Worm (Caenorhabditis elegans) whole organism, early embryonic: ENCODE data around the gene F52D1.2.
A peak's percentile ranks its signal among the peaks of the same experiment; 100 is the strongest.

Experiments
- B0310.2 ChIP-seq: sonication (generic microtip); optimal IDR thresholded peaks from 2 replicates; lab custom pipeline; 2016; ENCODE audit warnings: mild to moderate bottlenecking, missing genetic modification characterization, missing compliant biosample characterization
- F13C5.2 ChIP-seq: sonication (generic microtip); optimal IDR thresholded peaks from 2 replicates; lab custom pipeline; 2017; ENCODE audit warnings: mild to moderate bottlenecking, missing genetic modification characterization, inconsistent platforms, missing compliant biosample characterization
- aly-1 ChIP-seq: sonication (generic microtip); optimal IDR thresholded peaks from 2 replicates; lab custom pipeline; 2016; ENCODE audit warnings: missing genetic modification characterization, missing compliant biosample characterization
- ama-1 ChIP-seq: fragments of 150-350 bp; optimal IDR thresholded peaks from 2 replicates; lab custom pipeline; 2014
- ceh-13 ChIP-seq: fragments of 200-800 bp; sonication (Bioruptor generic); optimal IDR thresholded peaks from 2 replicates; lab custom pipeline; 2018; ENCODE audit warnings: mild to moderate bottlenecking, missing genetic modification characterization, missing compliant biosample characterization
- ceh-36 ChIP-seq: sonication (generic microtip); optimal IDR thresholded peaks from 2 replicates; lab custom pipeline; 2016; ENCODE audit warnings: missing genetic modification characterization, inconsistent platforms, missing compliant biosample characterization
- ets-7 ChIP-seq: sonication (generic microtip); optimal IDR thresholded peaks from 2 replicates; lab custom pipeline; 2016; ENCODE audit warnings: missing genotype, missing genetic modification characterization, missing compliant biosample characterization
- flt-1 ChIP-seq: fragments of 200-800 bp; sonication (Bioruptor generic); IDR thresholded peaks from 2 replicates; pipeline ENCODE4 v1.3.6; 2022; ENCODE audit warnings: missing genetic modification characterization, missing compliant biosample characterization
- hmbx-1 ChIP-seq: sonication (generic microtip); optimal IDR thresholded peaks from 2 replicates; lab custom pipeline; 2016; ENCODE audit warnings: mild to moderate bottlenecking, missing genetic modification characterization, missing compliant biosample characterization
- hmg-4 ChIP-seq: fragments of 200-800 bp; sonication (Bioruptor generic); optimal IDR thresholded peaks from 2 replicates; lab custom pipeline; 2018; ENCODE audit warnings: mild to moderate bottlenecking, missing genetic modification characterization, missing compliant biosample characterization
- hnd-1 ChIP-seq: sonication (generic microtip); optimal IDR thresholded peaks from 2 replicates; lab custom pipeline; 2016; ENCODE audit warnings: missing genetic modification characterization, missing compliant biosample characterization
- pes-1 ChIP-seq: fragments of 200-800 bp; sonication (Bioruptor generic); IDR thresholded peaks from 2 replicates; pipeline ENCODE4 v1.3.6; 2022; ENCODE audit warnings: missing genetic modification reagents, missing genetic modification characterization, missing compliant biosample characterization
- scrt-1 ChIP-seq: fragments of 200-800 bp; sonication (Bioruptor generic); IDR thresholded peaks from 2 replicates; pipeline ENCODE4 v1.3.6; 2022; ENCODE audit warnings: missing genetic modification characterization, missing compliant biosample characterization
- sea-1 ChIP-seq: fragments of 200-800 bp; sonication (Bioruptor generic); conservative IDR thresholded peaks from 2 replicates; pipeline ENCODE4 v1.3.6; 2022; ENCODE audit warnings: missing genetic modification characterization, missing compliant biosample characterization
- tbx-11 ChIP-seq: fragments of 200-800 bp; sonication (Bioruptor generic); IDR thresholded peaks from 2 replicates; pipeline ENCODE4 v1.3.6; 2022; ENCODE audit warnings: missing genetic modification characterization, missing compliant biosample characterization
- tbx-37 ChIP-seq: fragments of 200-800 bp; sonication (Bioruptor generic); conservative IDR thresholded peaks from 2 replicates; pipeline ENCODE4 v1.3.6; 2022; ENCODE audit warnings: missing genetic modification reagents, missing genetic modification characterization, missing compliant biosample characterization
- tra-4 ChIP-seq: sonication (generic microtip); optimal IDR thresholded peaks from 2 replicates; lab custom pipeline; 2017; ENCODE audit warnings: missing genetic modification characterization, missing compliant biosample characterization

The F52D1.2 gene

DNA sequence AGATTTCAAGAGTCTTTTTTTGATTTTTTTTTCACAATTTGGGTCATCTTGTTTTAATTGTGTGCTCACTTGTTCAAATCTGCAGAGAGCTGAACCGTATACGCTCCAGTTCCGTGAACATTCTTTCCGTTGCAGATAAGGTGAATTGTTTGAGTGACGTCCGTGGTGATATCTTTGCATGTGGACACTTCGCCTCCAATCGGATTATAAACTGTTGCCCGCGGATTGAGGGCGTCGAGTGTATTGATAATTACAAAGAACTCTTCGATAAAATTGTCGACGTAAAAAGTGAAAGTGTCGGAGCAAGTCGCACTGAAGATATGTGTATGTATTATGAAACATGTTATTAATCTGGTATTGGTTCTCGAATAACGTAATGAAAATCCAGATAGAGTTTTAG, 26.3 kb downstream of the F52D1.2 start:
- TF ChIP-seq sea-1 (GFP tag; lab: Robert Waterston, UW), result no peak
- TF ChIP-seq ama-1, result no peak
- TF ChIP-seq ceh-36 (tag; lab: Kevin White, UChicago), result no peak
- no peak for TF ChIP-seq ets-7 (tag; lab: Kevin White, UChicago)
- no peak for TF ChIP-seq hmg-4
- TF ChIP-seq aly-1 (tag; lab: Kevin White, UChicago), result no peak
- TF ChIP-seq flt-1, result no peak
- TF ChIP-seq tbx-37, result no peak
- no peak for TF ChIP-seq hmbx-1 (tag; lab: Kevin White, UChicago)
- no peak for TF ChIP-seq pes-1 (GFP tag; lab: Robert Waterston, UW)
- TF ChIP-seq B0310.2 (tag; lab: Kevin White, UChicago), result no peak
- no peak for TF ChIP-seq ceh-13 (GFP tag; lab: Kevin White, UChicago)
- TF ChIP-seq tra-4 (tag; lab: Kevin White, UChicago), result no peak
- TF ChIP-seq hnd-1 (tag; lab: Kevin White, UChicago), result no peak
- TF ChIP-seq scrt-1, result no peak
- TF ChIP-seq tbx-11 (GFP tag; lab: Robert Waterston, UW), result no peak
- TF ChIP-seq F13C5.2 (tag; lab: Kevin White, UChicago), result no peak

DNA sequence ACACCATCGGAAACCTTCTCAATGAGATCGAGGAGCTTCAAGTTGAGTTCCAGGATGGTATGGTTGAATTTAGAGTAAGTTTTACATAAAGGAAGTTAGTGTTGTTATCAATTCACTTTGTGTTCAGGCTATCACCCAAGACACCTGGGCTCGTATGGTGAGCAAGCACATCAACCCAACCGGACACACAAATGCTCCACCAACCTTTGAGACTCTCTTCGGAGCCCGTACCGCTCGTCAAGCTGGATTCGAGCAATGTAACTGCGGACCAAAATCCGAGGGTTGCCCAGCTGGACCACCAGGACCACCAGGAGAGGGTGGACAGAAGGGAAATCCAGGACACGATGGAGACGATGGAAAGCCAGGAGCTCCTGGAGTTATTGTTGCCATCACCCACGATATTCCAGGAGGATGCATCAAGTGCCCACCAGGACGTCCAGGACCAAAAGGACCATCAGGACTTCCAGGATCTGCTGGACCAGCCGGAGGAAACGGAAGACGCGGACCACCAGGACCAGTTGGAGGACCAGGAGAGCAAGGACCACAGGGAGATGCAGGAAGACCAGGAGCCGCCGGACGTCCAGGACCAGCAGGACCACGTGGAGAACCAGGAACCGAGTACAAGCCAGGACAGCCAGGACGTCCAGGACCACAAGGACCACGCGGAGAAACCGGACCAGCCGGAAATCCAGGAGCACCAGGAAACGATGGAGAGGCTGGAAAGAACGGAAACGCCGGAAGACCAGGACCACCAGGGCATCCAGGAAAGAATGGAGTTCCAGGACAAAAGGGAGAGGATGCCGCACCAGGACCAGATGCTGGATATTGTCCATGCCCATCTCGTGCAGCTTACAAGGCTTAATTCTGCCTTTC, 28.0 kb downstream of the F52D1.2 start:
- no peak for TF ChIP-seq F13C5.2 (tag; lab: Kevin White, UChicago)
- TF ChIP-seq scrt-1, result no peak

DNA sequence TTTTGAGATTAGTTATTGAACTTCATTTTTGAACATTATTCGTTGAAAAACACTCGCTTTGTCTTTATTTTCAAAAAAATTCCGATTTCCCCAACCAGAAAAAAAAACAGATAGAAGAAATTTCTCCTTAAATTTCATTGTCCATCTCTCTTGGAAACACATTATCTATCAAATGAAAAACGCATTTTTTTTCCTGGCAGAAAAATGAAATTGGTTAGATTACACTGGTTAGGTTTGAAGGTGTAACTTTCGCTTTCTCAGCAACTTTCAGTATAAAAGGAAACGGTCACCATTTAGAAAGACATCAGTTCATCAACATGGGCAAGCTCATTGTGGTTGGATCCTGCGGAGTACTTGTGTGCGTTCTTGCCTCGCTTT, 28.6 kb downstream of the F52D1.2 start, which contains the start of gene col-19:
col-19 (plus strand) TSS at position 301 of the 378 bp plus-strand sequence.
- TF ChIP-seq ceh-36 (tag; lab: Kevin White, UChicago) (no peak), scrt-1 (no peak), pes-1 (GFP tag; lab: Robert Waterston, UW) (no peak), aly-1 (tag; lab: Kevin White, UChicago) (no peak), ets-7 (tag; lab: Kevin White, UChicago) (no peak), F13C5.2 (tag; lab: Kevin White, UChicago) (no peak), hnd-1 (tag; lab: Kevin White, UChicago) (no peak), tbx-11 (GFP tag; lab: Robert Waterston, UW) (no peak), tbx-37 (no peak), hmg-4 (no peak)

DNA sequence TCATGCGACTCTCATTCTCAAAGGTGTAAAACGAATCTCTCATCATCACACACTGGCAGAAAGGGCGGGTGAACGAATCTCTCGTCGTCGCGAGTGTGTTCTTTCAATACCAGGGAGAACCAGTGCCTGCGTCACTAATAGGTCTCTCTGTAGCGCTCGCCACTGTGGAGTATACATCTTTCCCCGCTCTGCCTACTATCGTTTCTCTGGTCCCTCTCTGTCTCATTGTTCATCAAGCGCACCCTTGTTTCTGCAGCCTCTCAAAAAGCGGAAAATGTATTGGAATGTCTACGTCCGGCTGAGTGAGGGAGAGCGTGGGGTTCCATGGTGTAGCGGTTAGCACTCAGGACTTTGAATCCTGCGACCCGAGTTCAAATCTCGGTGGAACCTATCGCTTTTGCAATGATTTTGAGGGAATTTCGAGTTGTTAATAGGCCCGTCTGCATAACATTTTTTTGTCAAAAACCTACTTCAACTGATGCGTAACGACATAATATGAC, 39.9 kb downstream of the F52D1.2 start:
- TF ChIP-seq aly-1 (tag; lab: Kevin White, UChicago) (peak; percentile 89), tbx-37 (peak; percentile 82), ceh-36 (tag; lab: Kevin White, UChicago) (peak; percentile 80), pes-1 (GFP tag; lab: Robert Waterston, UW) (peak; percentile 93), ets-7 (tag; lab: Kevin White, UChicago) (peak; percentile 85), flt-1 (peak; percentile 91), scrt-1 (peak; percentile 92), F13C5.2 (tag; lab: Kevin White, UChicago) (peak; percentile 96), sea-1 (GFP tag; lab: Robert Waterston, UW) (peak; percentile 92), hnd-1 (tag; lab: Kevin White, UChicago) (peak; percentile 77), hmbx-1 (tag; lab: Kevin White, UChicago) (peak; percentile 71), hmg-4 (peak; percentile 98), tra-4 (tag; lab: Kevin White, UChicago) (peak; percentile 54), B0310.2 (tag; lab: Kevin White, UChicago) (peak; percentile 78), ama-1 (no peak), ceh-13 (GFP tag; lab: Kevin White, UChicago) (peak; percentile 82), tbx-11 (GFP tag; lab: Robert Waterston, UW) (peak; percentile 93)

DNA sequence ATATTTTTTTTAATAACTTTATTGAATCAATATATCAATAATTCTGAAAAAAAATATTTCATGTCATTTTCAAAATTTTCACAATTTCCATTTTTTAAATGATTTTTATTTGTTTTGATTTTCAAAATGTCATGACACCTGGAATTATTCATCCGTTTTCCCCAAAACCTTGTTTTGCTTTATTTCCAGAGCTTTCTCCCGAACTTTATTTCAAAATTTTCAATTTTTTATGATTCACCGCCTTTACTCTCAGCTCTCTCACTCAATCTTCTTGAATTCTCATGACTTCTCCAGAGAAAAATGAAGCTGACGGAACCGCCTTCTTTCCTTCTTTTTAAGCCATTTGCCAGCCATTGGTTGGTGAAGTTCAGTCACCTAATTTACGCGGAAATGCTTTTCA, 45.4 kb downstream of the F52D1.2 start, which contains the start of gene R04A9.1:
R04A9.1 (plus strand) TSS at position 301 of the 400 bp plus-strand sequence.
- TF ChIP-seq B0310.2 (tag; lab: Kevin White, UChicago) (no peak), ceh-13 (GFP tag; lab: Kevin White, UChicago) (no peak), pes-1 (GFP tag; lab: Robert Waterston, UW) (no peak), aly-1 (tag; lab: Kevin White, UChicago) (no peak), ceh-36 (tag; lab: Kevin White, UChicago) (no peak), F13C5.2 (tag; lab: Kevin White, UChicago) (no peak), tbx-11 (GFP tag; lab: Robert Waterston, UW) (no peak)

DNA sequence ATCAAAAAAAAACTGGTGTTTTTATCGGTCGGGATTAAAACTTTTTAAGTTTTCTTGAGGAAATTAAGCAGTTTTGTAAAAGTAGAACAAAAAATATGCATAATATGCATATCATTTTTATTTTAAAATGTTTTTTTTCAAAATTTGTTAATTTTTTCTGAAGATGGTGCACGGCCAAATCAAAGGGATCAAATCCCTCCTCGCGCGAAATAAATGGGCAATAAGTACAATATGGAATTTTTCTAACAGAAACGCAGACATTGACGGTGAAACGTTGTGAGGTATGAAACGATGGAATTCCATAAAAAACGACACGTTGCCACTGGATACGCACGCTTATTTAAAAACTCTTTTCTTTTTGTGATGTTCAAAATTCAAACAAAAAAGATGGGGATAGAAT, 47.1 kb downstream of the F52D1.2 start:
- TF ChIP-seq hmg-4 (no peak), B0310.2 (tag; lab: Kevin White, UChicago) (no peak), sea-1 (GFP tag; lab: Robert Waterston, UW) (no peak), ceh-36 (tag; lab: Kevin White, UChicago) (no peak), hmbx-1 (tag; lab: Kevin White, UChicago) (no peak), tbx-11 (GFP tag; lab: Robert Waterston, UW) (no peak), flt-1 (no peak), ets-7 (tag; lab: Kevin White, UChicago) (no peak), tra-4 (tag; lab: Kevin White, UChicago) (no peak), aly-1 (tag; lab: Kevin White, UChicago) (no peak), ama-1 (no peak), tbx-37 (no peak)

DNA sequence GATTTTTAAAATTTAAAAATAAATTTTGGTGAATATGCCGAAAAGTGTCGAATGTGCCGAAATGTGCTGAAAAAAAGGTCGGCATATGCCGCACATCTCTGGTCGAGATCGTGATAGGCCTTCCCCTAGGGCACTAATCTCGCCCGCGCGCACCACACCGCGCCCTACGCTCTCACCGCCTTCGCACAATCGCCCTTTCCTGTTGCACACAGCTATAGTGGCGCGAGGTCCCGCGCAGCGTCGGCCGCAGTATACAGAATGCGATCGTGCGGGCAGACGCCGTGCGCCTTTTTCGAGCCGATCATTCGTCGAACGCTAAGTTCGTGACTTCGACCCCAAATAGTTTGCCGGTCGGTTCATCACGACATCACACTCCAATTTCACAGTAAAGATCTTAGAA, 50.5 kb downstream of the F52D1.2 start:
- TF ChIP-seq sea-1 (GFP tag; lab: Robert Waterston, UW) (peak; percentile 50; the same call in 1 of the 2 replicates), hmbx-1 (tag; lab: Kevin White, UChicago) (no peak)
